Worm (Caenorhabditis elegans) whole organism, midembryonic: ENCODE measurements around the gene Y75B8A.32.

Experiments
- T22C8.4 ChIP-seq: fragments of 200-800 bp; sonication (Bioruptor generic); IDR thresholded peaks from 2 replicates; pipeline ENCODE4 v1.3.6; 2022; ENCODE audit warnings: missing genetic modification characterization, missing compliant biosample characterization
- cog-1 ChIP-seq: sonication (generic microtip); optimal IDR thresholded peaks from 2 replicates; lab custom pipeline; 2016; ENCODE audit warnings: missing genetic modification characterization, missing compliant biosample characterization
- flt-1 ChIP-seq: fragments of 200-800 bp; sonication (Bioruptor generic); IDR thresholded peaks from 2 replicates; pipeline ENCODE4 v1.3.6; 2022; ENCODE audit warnings: missing genetic modification characterization, missing compliant biosample characterization
- med-1 ChIP-seq: sonication (generic microtip); optimal IDR thresholded peaks from 2 replicates; lab custom pipeline; 2017; ENCODE audit warnings: missing genetic modification characterization, mild to moderate bottlenecking, missing compliant biosample characterization, antibody characterized with exemption, missing genetic modification reagents; ENCODE audit not compliant: insufficient read depth
- ref-1 ChIP-seq: fragments of 200-800 bp; sonication (Bioruptor generic); conservative IDR thresholded peaks from 2 replicates; pipeline ENCODE4 v1.3.6; 2022; ENCODE audit warnings: missing genetic modification reagents, missing genetic modification characterization, missing compliant biosample characterization
- ztf-23 ChIP-seq: fragments of 200-800 bp; sonication (Bioruptor generic); IDR thresholded peaks from 2 replicates; pipeline ENCODE4 v1.3.6; 2022; ENCODE audit warnings: missing genetic modification reagents, missing genetic modification characterization, missing compliant biosample characterization
- ztf-29 ChIP-seq: fragments of 200-800 bp; sonication (Bioruptor generic); IDR thresholded peaks from 2 replicates; pipeline ENCODE4 v1.3.6; 2022; ENCODE audit warnings: missing genetic modification reagents, missing genetic modification characterization, missing compliant biosample characterization

- TF ChIP-seq T22C8.4 (no peak), ztf-23 (GFP tag; lab: Robert Waterston, UW) (no peak), ztf-29 (GFP tag; lab: Robert Waterston, UW) (no peak), flt-1 (GFP tag; lab: Robert Waterston, UW) (no peak), med-1 (no peak), cog-1 (tag; lab: Kevin White, UChicago) (no peak), ref-1 (GFP tag; lab: Robert Waterston, UW) (no peak)
Measured at ce11 chrIII:12373306-12373705, 14.9 kb upstream of the Y75B8A.32 start.
